Worm (Caenorhabditis elegans): ENCODE results near the gene flp-23.

DNA sequence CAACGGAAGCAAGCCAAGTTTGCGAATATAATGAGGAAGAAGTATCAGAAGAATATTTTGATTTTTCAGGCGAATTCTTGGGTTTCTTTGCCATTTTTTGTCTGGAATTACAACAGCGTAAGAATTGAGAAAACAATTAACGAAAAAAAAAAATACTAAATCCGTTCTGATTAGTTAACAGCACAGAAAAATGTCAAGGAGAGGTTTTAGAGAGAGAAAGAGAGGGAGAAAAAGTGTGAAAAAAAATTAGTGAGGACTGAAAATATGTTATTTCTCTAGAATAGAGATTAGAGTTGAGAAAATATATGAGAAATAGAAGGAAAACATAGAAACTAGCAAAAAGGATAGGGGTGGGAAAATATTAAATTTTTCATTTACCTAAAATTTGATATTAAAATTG is 16.8 kb downstream of the flp-23 start, which contains the start of gene dpy-19:
- TF ChIP-seq nfya-1 (tag; optimal IDR thresholded peaks at IDR 0.05; ENCODE audit: insufficient read depth) (no peak), nhr-237 (tag; optimal IDR thresholded peaks at IDR 0.05) (no peak), elt-2 (tag; optimal IDR thresholded peaks at IDR 0.05) (no peak), unc-62 (GFP tag; optimal IDR thresholded peaks at IDR 0.05) (no peak), snpc-4 (tag; optimal IDR thresholded peaks at IDR 0.05) (no peak), elt-3 (tag; optimal IDR thresholded peaks at IDR 0.05) (no peak), ama-1 (optimal IDR thresholded peaks at IDR 0.05) (no peak)
